Worm (Caenorhabditis elegans) whole organism, L3 larva: Measurements from ENCODE around the gene ttll-5.
A peak's percentile ranks its signal among the peaks of the same experiment; 100 is the strongest.

Source experiments
- R02D3.7 ChIP-seq: fragments of 150-350 bp; optimal IDR thresholded peaks from 2 replicates; lab custom pipeline; 2014; ENCODE audit warnings: missing biosample characterization, missing genetic modification characterization
- ZK546.5 ChIP-seq: sonication (generic microtip); optimal IDR thresholded peaks from 2 replicates; lab custom pipeline; 2017; ENCODE audit warnings: missing biosample characterization, missing genetic modification characterization
- aly-2 ChIP-seq: fragments of 150-350 bp; optimal IDR thresholded peaks from 2 replicates; lab custom pipeline; 2014; ENCODE audit warnings: missing biosample characterization, missing genetic modification characterization
- ama-1 ChIP-seq: fragments of 150-350 bp; optimal IDR thresholded peaks from 2 replicates; lab custom pipeline; 2018
- ceh-16 ChIP-seq: sonication (generic microtip); optimal IDR thresholded peaks from 2 replicates; lab custom pipeline; 2017; ENCODE audit warnings: missing biosample characterization, missing genetic modification characterization
- ceh-82 ChIP-seq: fragments of 150-350 bp; optimal IDR thresholded peaks from 2 replicates; lab custom pipeline; 2014; ENCODE audit warnings: missing biosample characterization, missing genetic modification characterization
- daf-12 ChIP-seq: fragments of 150-350 bp; optimal IDR thresholded peaks from 2 replicates; lab custom pipeline; 2014; ENCODE audit warnings: missing biosample characterization, missing genetic modification reagents, missing genetic modification characterization
- elt-1 ChIP-seq: fragments of 150-350 bp; optimal IDR thresholded peaks from 2 replicates; lab custom pipeline; 2014; ENCODE audit warnings: missing biosample characterization, missing genetic modification characterization
- elt-2 ChIP-seq: sonication (generic microtip); optimal IDR thresholded peaks from 2 replicates; lab custom pipeline; 2016; ENCODE audit warnings: missing genetic modification reagents, mild to moderate bottlenecking, missing genetic modification characterization, missing compliant biosample characterization
- elt-3 ChIP-seq, 3 experiments: fragments of 150-350 bp in 1 of 3; sonication (generic microtip) in 2 of 3; optimal IDR thresholded peaks; 2 replicates in 2 of 3; 4 replicates in 1 of 3; lab custom pipeline; 2014 to 2017; ENCODE audit warnings: missing biosample characterization in 3 of 3, missing genetic modification characterization in 3 of 3
- fkh-2 ChIP-seq: fragments of 150-350 bp; optimal IDR thresholded peaks from 2 replicates; lab custom pipeline; 2014; ENCODE audit warnings: missing biosample characterization, missing genetic modification reagents, missing genetic modification characterization
- hmg-11 ChIP-seq: sonication (generic microtip); optimal IDR thresholded peaks from 2 replicates; lab custom pipeline; 2016; ENCODE audit warnings: missing genetic modification characterization, missing compliant biosample characterization
- jun-1 ChIP-seq: fragments of 150-350 bp; optimal IDR thresholded peaks from 2 replicates; lab custom pipeline; 2014; ENCODE audit warnings: missing biosample characterization, missing genetic modification reagents, missing genetic modification characterization
- lin-39 ChIP-seq: fragments of 150-350 bp; optimal IDR thresholded peaks from 2 replicates; lab custom pipeline; 2018; ENCODE audit warnings: missing biosample characterization, missing genetic modification reagents, missing genetic modification characterization
- lsy-12 ChIP-seq: sonication (generic microtip); optimal IDR thresholded peaks from 2 replicates; lab custom pipeline; 2016; ENCODE audit warnings: mild to moderate bottlenecking, missing genetic modification characterization, missing compliant biosample characterization
- mml-1 ChIP-seq: fragments of 150-350 bp; sonication (generic microtip); optimal IDR thresholded peaks from 3 replicates; lab custom pipeline; 2014; ENCODE audit warnings: missing biosample characterization, missing genetic modification characterization
- nfya-1 ChIP-seq: sonication (generic microtip); optimal IDR thresholded peaks from 2 replicates; lab custom pipeline; 2017; ENCODE audit warnings: missing genetic modification characterization, mild to moderate bottlenecking, missing compliant biosample characterization, antibody characterized with exemption, moderate library complexity; ENCODE audit not compliant: insufficient read depth
- nhr-11 ChIP-seq: fragments of 150-350 bp; optimal IDR thresholded peaks from 2 replicates; lab custom pipeline; 2014; ENCODE audit warnings: missing biosample characterization, missing genetic modification characterization
- nhr-12 ChIP-seq: fragments of 150-350 bp; optimal IDR thresholded peaks from 2 replicates; lab custom pipeline; 2014; ENCODE audit warnings: missing biosample characterization, missing genetic modification characterization
- nhr-237 ChIP-seq: fragments of 150-350 bp; optimal IDR thresholded peaks from 2 replicates; lab custom pipeline; 2014; ENCODE audit warnings: missing biosample characterization, missing genetic modification characterization
- nhr-28 ChIP-seq: fragments of 150-350 bp; optimal IDR thresholded peaks from 2 replicates; lab custom pipeline; 2014; ENCODE audit warnings: missing biosample characterization, missing genetic modification characterization
- nhr-43 ChIP-seq: sonication (generic microtip); optimal IDR thresholded peaks from 2 replicates; lab custom pipeline; 2016; ENCODE audit warnings: mild to moderate bottlenecking, missing genetic modification characterization, missing compliant biosample characterization; ENCODE audit not compliant: poor library complexity, severe bottlenecking
- nhr-67 ChIP-seq: fragments of 150-350 bp; optimal IDR thresholded peaks from 2 replicates; lab custom pipeline; 2014; ENCODE audit warnings: missing biosample characterization, missing genetic modification characterization
- nhr-77 ChIP-seq: fragments of 150-350 bp; optimal IDR thresholded peaks from 2 replicates; lab custom pipeline; 2014; ENCODE audit warnings: missing biosample characterization, missing genetic modification characterization
- pha-4 ChIP-seq: fragments of 150-350 bp; optimal IDR thresholded peaks from 2 replicates; lab custom pipeline; 2014; ENCODE audit warnings: missing biosample characterization, missing genetic modification reagents, missing genetic modification characterization
- pqm-1 ChIP-seq: fragments of 150-350 bp; optimal IDR thresholded peaks from 2 replicates; lab custom pipeline; 2017; ENCODE audit warnings: missing biosample characterization, missing genetic modification characterization, inconsistent platforms
- sea-2 ChIP-seq: fragments of 150-350 bp; sonication (generic microtip); optimal IDR thresholded peaks from 4 replicates; lab custom pipeline; 2014; ENCODE audit warnings: missing biosample characterization, missing genetic modification reagents, missing genetic modification characterization
- skn-1 ChIP-seq: fragments of 150-350 bp; optimal IDR thresholded peaks from 2 replicates; lab custom pipeline; 2014; ENCODE audit warnings: missing biosample characterization, missing genetic modification characterization
- tbx-2 ChIP-seq: sonication (generic microtip); optimal IDR thresholded peaks from 2 replicates; lab custom pipeline; 2016; ENCODE audit warnings: mild to moderate bottlenecking, missing genetic modification characterization, missing compliant biosample characterization
- unc-39 ChIP-seq: sonication (generic microtip); optimal IDR thresholded peaks from 4 replicates; lab custom pipeline; 2017; ENCODE audit warnings: missing biosample characterization, missing genetic modification characterization
- unc-62 ChIP-seq: fragments of 150-350 bp; sonication (generic microtip); optimal IDR thresholded peaks from 4 replicates; lab custom pipeline; 2014; ENCODE audit warnings: missing biosample characterization, missing genetic modification reagents, missing genetic modification characterization
- ztf-4 ChIP-seq: fragments of 150-350 bp; optimal IDR thresholded peaks from 2 replicates; lab custom pipeline; 2014; ENCODE audit warnings: missing biosample characterization, missing genetic modification characterization

The ttll-5 gene

ce11 chrV:11513432-11513831 lies 4.6 kb downstream of the ttll-5 start, which contains the start of gene C55A6.3:
Gene C55A6.3, minus strand, starts transcription at chrV:11513532.
- TF ChIP-seq jun-1 (tag; lab: Kevin White, UChicago) (no peak), pha-4 (tag; lab: Kevin White, UChicago) (peak; percentile 41), elt-1 (no peak)

ce11 chrV:11514677-11515076 lies 5.8 kb downstream of the ttll-5 start, which contains the start of gene C55A6.6:
Gene C55A6.6, minus strand, starts transcription at chrV:11514737.
- TF ChIP-seq pha-4 (tag; lab: Kevin White, UChicago) (peak; percentile 93), nhr-12 (tag; lab: Kevin White, UChicago) (no peak), aly-2 (tag; lab: Kevin White, UChicago) (no peak), ztf-4 (tag; lab: Kevin White, UChicago) (no peak), ama-1 (lab: Kevin White, UChicago) (no peak), mml-1 (no peak), jun-1 (tag; lab: Kevin White, UChicago) (no peak)

- TF ChIP-seq mml-1, result no peak
- no peak for TF ChIP-seq ZK546.5 (tag; lab: Kevin White, UChicago)
- TF ChIP-seq unc-39 (tag; lab: Kevin White, UChicago), result no peak
- no peak for TF ChIP-seq R02D3.7 (tag; lab: Kevin White, UChicago)
- no peak for TF ChIP-seq nhr-11
- no peak for TF ChIP-seq pha-4 (tag; lab: Kevin White, UChicago)
- no peak for TF ChIP-seq unc-62 (GFP tag; lab: Kevin White, UChicago)
- no peak for TF ChIP-seq elt-3 (tag; optimal IDR thresholded peaks at IDR 0.05; lab: Kevin White, UChicago)
- TF ChIP-seq hmg-11 (tag; lab: Kevin White, UChicago), result no peak
- no peak for TF ChIP-seq nfya-1 (tag; lab: Kevin White, UChicago)
- TF ChIP-seq ceh-16 (tag; lab: Kevin White, UChicago), result no peak
- no peak for TF ChIP-seq sea-2 (GFP tag; lab: Kevin White, UChicago)
- no peak for TF ChIP-seq pqm-1 (tag; lab: Kevin White, UChicago)
- no peak for TF ChIP-seq lsy-12 (tag; lab: Kevin White, UChicago)
- TF ChIP-seq nhr-12 (tag; lab: Kevin White, UChicago), result no peak
- TF ChIP-seq ceh-82 (tag; lab: Kevin White, UChicago), result no peak
- no peak for TF ChIP-seq daf-12 (tag; lab: Kevin White, UChicago)
- no peak for TF ChIP-seq nhr-77 (tag; lab: Kevin White, UChicago)
- no peak for TF ChIP-seq nhr-43 (tag; lab: Kevin White, UChicago)
- TF ChIP-seq jun-1 (tag; lab: Kevin White, UChicago), result no peak
These were observed 6.3 kb downstream of the ttll-5 start for ce11 chrV:11515145-11515544.

ce11 chrV:11516141-11516591 lies 7.3 kb downstream of the ttll-5 start, which contains the start of gene sdz-8:
Gene sdz-8, minus strand, starts transcription at chrV:11516191.
- TF ChIP-seq nhr-67 (tag; lab: Kevin White, UChicago) (no peak), elt-2 (tag; lab: Kevin White, UChicago) (no peak), nhr-12 (tag; lab: Kevin White, UChicago) (no peak), ztf-4 (tag; lab: Kevin White, UChicago) (no peak), nfya-1 (tag; lab: Kevin White, UChicago) (no peak), pha-4 (tag; lab: Kevin White, UChicago) (peak; percentile 12), jun-1 (tag; lab: Kevin White, UChicago) (no peak), R02D3.7 (tag; lab: Kevin White, UChicago) (no peak), fkh-2 (no peak), elt-3 (tag; optimal IDR thresholded peaks at IDR 0.05; lab: Kevin White, UChicago) (no peak), mml-1 (no peak), skn-1 (peak; percentile 80)

ce11 chrV:11517789-11518188 lies 8.9 kb downstream of the ttll-5 start, which contains the start of gene C55A6.4:
Gene C55A6.4, minus strand, starts transcription at chrV:11517889.
- no peak for TF ChIP-seq nhr-67 (tag; lab: Kevin White, UChicago)
- no peak for TF ChIP-seq fkh-2
- TF ChIP-seq sea-2 (GFP tag; lab: Kevin White, UChicago), result no peak

ce11 chrV:11520215-11520614 lies 11.4 kb downstream of the ttll-5 start, which contains the start of the genes C55A6.11 and C55A6.7:
Gene C55A6.11, plus strand, starts transcription at chrV:11520515.
Gene C55A6.7, minus strand, starts transcription at chrV:11520530.
- no peak for TF ChIP-seq nhr-237 (tag; lab: Kevin White, UChicago)
- TF ChIP-seq lin-39 (tag; lab: Kevin White, UChicago), result no peak
- no peak for TF ChIP-seq nhr-43 (tag; lab: Kevin White, UChicago)
- no peak for TF ChIP-seq mml-1
- no peak for TF ChIP-seq pqm-1 (tag; lab: Kevin White, UChicago)
- no peak for TF ChIP-seq nhr-67 (tag; lab: Kevin White, UChicago)
- TF ChIP-seq tbx-2 (tag; lab: Kevin White, UChicago), result no peak
- no peak for TF ChIP-seq unc-62 (GFP tag; lab: Kevin White, UChicago)
- no peak for TF ChIP-seq unc-39 (tag; lab: Kevin White, UChicago)
- no peak for TF ChIP-seq elt-2 (tag; lab: Kevin White, UChicago)
- no peak for TF ChIP-seq elt-3 (tag; optimal IDR thresholded peaks at IDR 0.05; lab: Kevin White, UChicago)
- TF ChIP-seq R02D3.7 (tag; lab: Kevin White, UChicago), result no peak
- no peak for TF ChIP-seq nhr-77 (tag; lab: Kevin White, UChicago)
- TF ChIP-seq elt-1, result no peak
- TF ChIP-seq nhr-28 (tag; lab: Kevin White, UChicago), result no peak
- no peak for TF ChIP-seq ama-1 (lab: Kevin White, UChicago)
